Fruit fly (Drosophila melanogaster) Kc167 (cell line): ENCODE results near the gene CG34002.

Experiments
- Myc ChIP-seq: fragments of >200 bp; optimal IDR thresholded peaks from 2 replicates; lab custom pipeline; 2017; ENCODE audit warnings: missing external identifiers
- Sin3A ChIP-seq: fragments of >200 bp; optimal IDR thresholded peaks from 2 replicates; lab custom pipeline; 2018; ENCODE audit warnings: missing external identifiers
- h ChIP-seq: fragments of >200 bp; optimal IDR thresholded peaks from 3 replicates; lab custom pipeline; 2018; ENCODE audit warnings: missing external identifiers
- insv ChIP-seq: fragments of >200 bp; optimal IDR thresholded peaks from 3 replicates; lab custom pipeline; 2018; ENCODE audit warnings: missing external identifiers
- psq ChIP-seq: fragments of >200 bp; optimal IDR thresholded peaks from 2 replicates; lab custom pipeline; 2017; ENCODE audit warnings: missing external identifiers
- ttk ChIP-seq: sonication (Bioruptor generic); optimal IDR thresholded peaks from 2 replicates; lab custom pipeline; 2017; ENCODE audit warnings: missing external identifiers

CG34002 gene

dm6 chr3L:17846982-17847355 is 11.3 kb upstream of the CG34002 start:
- TF ChIP-seq h (lab: Kevin White, UChicago) (no peak), Sin3A (lab: Kevin White, UChicago) (no peak), insv (lab: Kevin White, UChicago) (no peak), ttk (lab: Kevin White, UChicago) (no peak), psq (lab: Kevin White, UChicago) (no peak), Myc (lab: Kevin White, UChicago) (no peak)

DNA sequence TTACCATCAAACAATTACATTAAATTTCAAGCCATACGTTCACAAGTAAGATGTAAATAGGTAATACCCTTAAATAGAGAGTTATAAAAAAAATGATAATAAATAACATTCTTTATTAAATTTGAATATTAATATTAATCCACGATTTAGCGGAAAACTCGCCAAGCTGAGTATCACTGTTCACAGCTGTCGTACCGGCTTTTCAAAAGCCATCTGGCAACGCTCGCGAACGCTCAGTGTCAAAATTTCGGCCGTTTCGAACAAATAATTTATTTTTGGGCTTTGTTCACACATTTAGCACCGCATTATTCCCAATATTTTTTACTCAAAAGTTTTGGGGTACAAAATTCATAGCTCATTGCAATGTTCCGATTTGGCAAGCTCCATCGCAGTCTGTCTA is 8.8 kb upstream of the CG34002 start, which contains the start of gene TrpRS-m:
TrpRS-m (plus strand) TSS at position 211 of the 400 bp plus-strand sequence.
- TF ChIP-seq Myc (lab: Kevin White, UChicago) (no peak), Sin3A (lab: Kevin White, UChicago) (no peak), h (lab: Kevin White, UChicago) (no peak), insv (lab: Kevin White, UChicago) (no peak)

dm6 chr3L:17856655-17857479 is 1.4 kb upstream of the CG34002 start, which contains the start of gene CG5535:
CG5535 (minus strand) TSS chr3L:17856794.
- no peak for TF ChIP-seq Sin3A (lab: Kevin White, UChicago)
- TF ChIP-seq Myc (lab: Kevin White, UChicago), result no peak
- TF ChIP-seq insv (lab: Kevin White, UChicago), result no peak
- TF ChIP-seq ttk (lab: Kevin White, UChicago), result no peak
- no peak for TF ChIP-seq h (lab: Kevin White, UChicago)
- TF ChIP-seq psq (lab: Kevin White, UChicago), result no peak

DNA sequence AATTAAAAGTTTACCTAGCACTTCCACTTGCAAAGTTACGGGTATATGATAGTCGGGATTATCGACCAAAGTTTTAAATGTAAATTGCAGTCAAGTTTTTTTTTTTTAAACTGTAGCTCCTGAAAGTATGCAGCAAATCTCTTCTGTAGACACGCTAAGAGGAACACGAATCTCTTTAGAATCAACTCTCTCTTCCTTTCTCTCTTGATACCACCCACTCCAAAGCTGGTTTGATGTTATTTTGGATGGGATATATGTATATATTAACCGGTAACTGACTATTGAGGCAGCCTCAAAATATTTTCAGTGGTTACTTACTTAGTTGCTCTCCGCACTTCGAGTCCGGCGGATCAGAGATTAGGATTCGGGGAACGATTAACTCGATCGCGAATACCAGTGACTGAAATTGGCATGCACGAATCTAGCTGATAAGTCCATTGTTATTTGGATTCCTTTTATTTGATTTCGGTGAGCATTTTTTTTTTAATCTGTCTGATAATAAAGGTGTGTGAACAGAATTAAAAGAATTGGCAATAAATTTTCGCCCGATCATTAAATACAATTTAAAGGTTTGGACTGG is 20.6 kb downstream of the CG34002 start, which contains the start of gene CG7408:
CG7408 (plus strand) TSS at position 316 of the 580 bp plus-strand sequence.
- TF ChIP-seq Myc (lab: Kevin White, UChicago), result no peak
- TF ChIP-seq h (lab: Kevin White, UChicago), result no peak
- TF ChIP-seq Sin3A (lab: Kevin White, UChicago), result no peak
- no peak for TF ChIP-seq psq (lab: Kevin White, UChicago)
- TF ChIP-seq ttk (lab: Kevin White, UChicago), result no peak
- TF ChIP-seq insv (lab: Kevin White, UChicago), result no peak

dm6 chr3L:17884276-17884675 is 26.0 kb downstream of the CG34002 start, which contains the start of gene CG5506:
CG5506 (minus strand) TSS chr3L:17884376.
- TF ChIP-seq insv (lab: Kevin White, UChicago), result no peak
- TF ChIP-seq Sin3A (lab: Kevin White, UChicago), result no peak
- no peak for TF ChIP-seq Myc (lab: Kevin White, UChicago)
- TF ChIP-seq psq (lab: Kevin White, UChicago), result no peak
- TF ChIP-seq ttk (lab: Kevin White, UChicago), result no peak
- TF ChIP-seq h (lab: Kevin White, UChicago), result no peak

- TF ChIP-seq Sin3A (lab: Kevin White, UChicago), result no peak
- no peak for TF ChIP-seq psq (lab: Kevin White, UChicago)
- TF ChIP-seq Myc (lab: Kevin White, UChicago), result no peak
- TF ChIP-seq insv (lab: Kevin White, UChicago), result no peak
- TF ChIP-seq h (lab: Kevin White, UChicago), result no peak
- no peak for TF ChIP-seq ttk (lab: Kevin White, UChicago)
Observed at dm6 chr3L:17886545-17886944, 28.3 kb downstream of the CG34002 start, which contains the start of gene CG16775. CG16775 (minus strand) TSS chr3L:17886645.

DNA sequence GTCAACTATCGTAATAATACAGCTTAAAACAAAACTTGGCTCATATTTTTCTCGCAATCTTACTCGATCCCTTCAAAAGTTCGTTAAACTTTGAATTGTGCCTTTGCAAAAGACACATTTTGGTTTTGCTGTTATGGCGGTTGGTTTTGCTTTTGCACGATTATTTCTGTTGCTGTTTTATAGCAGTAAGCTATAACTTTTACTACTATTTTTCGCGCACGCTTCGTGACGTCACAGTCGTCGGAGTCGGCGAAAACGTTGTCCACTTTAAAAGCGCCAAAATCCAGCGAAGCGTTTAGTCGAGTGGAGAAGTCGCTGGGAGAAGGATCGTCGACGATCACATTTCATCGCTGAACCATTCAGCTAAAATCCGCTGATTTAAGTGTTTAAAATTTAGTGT is 29.1 kb downstream of the CG34002 start, which contains the start of gene CG7402:
CG7402 (plus strand) TSS at position 313 of the 400 bp plus-strand sequence.
- TF ChIP-seq Myc (lab: Kevin White, UChicago) (no peak), h (lab: Kevin White, UChicago) (no peak), insv (lab: Kevin White, UChicago) (no peak), Sin3A (lab: Kevin White, UChicago) (no peak), psq (lab: Kevin White, UChicago) (no peak), ttk (lab: Kevin White, UChicago) (no peak)

DNA sequence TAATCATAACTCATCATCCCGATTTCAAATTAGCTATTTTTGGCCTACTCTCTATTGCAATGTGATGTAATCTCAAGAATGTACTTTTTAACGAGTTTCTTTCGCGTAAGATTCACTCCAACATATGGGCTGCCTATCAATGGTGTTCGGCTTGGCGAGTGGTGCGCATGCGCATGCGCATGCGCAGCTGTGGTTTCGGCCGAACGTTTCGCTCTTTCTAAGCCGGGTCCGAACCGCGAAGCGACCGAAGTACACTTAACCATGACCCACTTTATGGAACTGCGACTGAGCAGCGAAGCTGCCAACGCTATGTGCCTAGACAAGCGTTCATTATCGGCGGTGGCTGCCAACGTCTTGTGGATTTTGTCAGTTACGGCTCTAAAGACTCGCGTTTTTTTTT is 35.4 kb downstream of the CG34002 start:
- TF ChIP-seq psq (lab: Kevin White, UChicago) (no peak), Sin3A (lab: Kevin White, UChicago) (no peak), Myc (lab: Kevin White, UChicago) (no peak), insv (lab: Kevin White, UChicago) (no peak), h (lab: Kevin White, UChicago) (no peak), ttk (lab: Kevin White, UChicago) (no peak)

dm6 chr3L:17895815-17896275 is 37.6 kb downstream of the CG34002 start, which contains the start of gene Tsp74F:
Tsp74F (minus strand) TSS chr3L:17895862.
- TF ChIP-seq h (lab: Kevin White, UChicago) (no peak), insv (lab: Kevin White, UChicago) (no peak), psq (lab: Kevin White, UChicago) (no peak), Sin3A (lab: Kevin White, UChicago) (no peak), ttk (lab: Kevin White, UChicago) (no peak), Myc (lab: Kevin White, UChicago) (no peak)

DNA sequence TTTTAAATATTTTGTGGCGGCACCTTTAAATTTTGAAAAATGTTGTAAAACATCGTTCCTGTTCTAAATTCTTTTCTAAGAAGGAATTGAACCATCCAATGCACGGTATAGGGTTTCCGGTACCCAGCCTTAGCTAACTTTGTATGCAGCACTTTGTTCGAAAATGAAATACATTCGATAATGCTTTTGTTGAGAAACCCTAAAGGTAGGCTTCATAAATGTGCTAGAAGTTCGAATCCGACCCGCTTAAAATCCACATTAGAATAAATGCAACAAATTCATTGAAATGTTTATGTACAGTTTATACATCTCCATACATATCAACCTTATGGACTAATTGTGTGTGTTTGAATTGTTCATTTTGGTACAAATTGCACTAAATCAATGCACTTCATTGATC is 40.3 kb downstream of the CG34002 start:
- no peak for TF ChIP-seq h (lab: Kevin White, UChicago)
- TF ChIP-seq Sin3A (lab: Kevin White, UChicago), result no peak
- TF ChIP-seq insv (lab: Kevin White, UChicago), result no peak
- TF ChIP-seq psq (lab: Kevin White, UChicago), result no peak
- no peak for TF ChIP-seq ttk (lab: Kevin White, UChicago)
- TF ChIP-seq Myc (lab: Kevin White, UChicago), result no peak
